Worm (Caenorhabditis elegans) whole organism, L4/young adult: ENCODE data around the gene nhr-3.

Source experiments
- W03F9.2 ChIP-seq: fragments of 150-350 bp; optimal IDR thresholded peaks from 2 replicates; lab custom pipeline; 2014; ENCODE audit warnings: missing biosample characterization, missing genetic modification characterization
- him-1 ChIP-seq: sonication (generic microtip); optimal IDR thresholded peaks from 2 replicates; lab custom pipeline; 2016; ENCODE audit warnings: missing genotype, missing genetic modification reagents, missing genetic modification characterization, missing compliant biosample characterization

- no peak for TF ChIP-seq him-1 (tag; lab: Kevin White, UChicago)
- no peak for TF ChIP-seq W03F9.2 (tag; lab: Kevin White, UChicago)
These were observed 16.3 kb upstream of the nhr-3 start, which contains the start of gene fbxa-81 for ce11 chrX:14541992-14542391.
